Fruit fly (Drosophila melanogaster) whole organism, embryonic: ENCODE measurements around the gene CG7272.

Experiments
- CG10267 ChIP-seq: fragments of 200-800 bp; sonication (Bioruptor generic); optimal IDR thresholded peaks from 2 replicates; lab custom pipeline; 2018; ENCODE audit warnings: missing biosample characterization, mild to moderate bottlenecking, missing genetic modification characterization, moderate library complexity
- CG10431 ChIP-seq: fragments of 200-800 bp; sonication (Bioruptor generic); optimal IDR thresholded peaks from 3 replicates; lab custom pipeline; 2018; ENCODE audit warnings: missing biosample characterization, mild to moderate bottlenecking, missing genetic modification characterization
- CG11560 ChIP-seq: fragments of 200-800 bp; sonication (Bioruptor generic); IDR thresholded peaks from 3 replicates; pipeline ENCODE4 v1.3.6; 2022; ENCODE audit warnings: missing biosample characterization, missing genetic modification characterization
- CG13287 ChIP-seq: fragments of 200-800 bp; sonication (Bioruptor generic); IDR thresholded peaks from 2 replicates; pipeline ENCODE4 v1.3.6; 2022; ENCODE audit warnings: missing biosample characterization, missing genetic modification characterization; ENCODE audit not compliant: partially characterized antibody
- CG13775 ChIP-seq: fragments of 200-800 bp; sonication (Bioruptor generic); optimal IDR thresholded peaks from 3 replicates; lab custom pipeline; 2017; ENCODE audit warnings: missing biosample characterization, mild to moderate bottlenecking, missing genetic modification characterization
- CG14014 ChIP-seq: fragments of 200-800 bp; sonication (Bioruptor generic); IDR thresholded peaks from 2 replicates; pipeline ENCODE4 v1.3.6; 2022; ENCODE audit warnings: missing biosample characterization, missing genetic modification characterization
- CG14860 ChIP-seq: fragments of 200-800 bp; sonication (Bioruptor generic); IDR thresholded peaks from 3 replicates; pipeline ENCODE4 v1.3.6; 2022; ENCODE audit warnings: missing biosample characterization, missing genetic modification characterization; ENCODE audit not compliant: partially characterized antibody
- CG14965 ChIP-seq: fragments of 200-800 bp; sonication (Bioruptor generic); optimal IDR thresholded peaks from 2 replicates; lab custom pipeline; 2016; ENCODE audit warnings: missing biosample characterization, missing genetic modification characterization, borderline replicate concordance
- CG16813 ChIP-seq: fragments of 200-800 bp; sonication (Bioruptor generic); IDR thresholded peaks from 3 replicates; pipeline ENCODE4 v1.3.6; 2022; ENCODE audit warnings: missing biosample characterization, missing genetic modification characterization; ENCODE audit not compliant: partially characterized antibody
- CG17359 ChIP-seq: fragments of 200-800 bp; sonication (Bioruptor generic); optimal IDR thresholded peaks from 3 replicates; lab custom pipeline; 2018; ENCODE audit warnings: missing biosample characterization, mild to moderate bottlenecking, missing genetic modification characterization, moderate library complexity
- CG17361 ChIP-seq: fragments of 200-800 bp; sonication (Bioruptor generic); IDR thresholded peaks from 3 replicates; pipeline ENCODE4 v1.3.6; 2022; ENCODE audit warnings: missing biosample characterization, missing genetic modification characterization
- CG17385 ChIP-seq: fragments of 200-800 bp; sonication (Bioruptor generic); optimal IDR thresholded peaks from 3 replicates; lab custom pipeline; 2018; ENCODE audit warnings: missing biosample characterization, mild to moderate bottlenecking, missing genetic modification characterization
- CG17568 ChIP-seq: fragments of 200-800 bp; sonication (Bioruptor generic); optimal IDR thresholded peaks from 2 replicates; lab custom pipeline; 2018; ENCODE audit warnings: missing biosample characterization, mild to moderate bottlenecking, missing genetic modification characterization, moderate library complexity
- CG17802 ChIP-seq: fragments of 200-800 bp; sonication (Bioruptor generic); optimal IDR thresholded peaks from 2 replicates; lab custom pipeline; 2018; ENCODE audit warnings: missing biosample characterization, mild to moderate bottlenecking, missing genetic modification characterization, moderate library complexity
- CG1792 ChIP-seq: fragments of 200-800 bp; sonication (Bioruptor generic); optimal IDR thresholded peaks from 2 replicates; lab custom pipeline; 2016; ENCODE audit warnings: missing biosample characterization, missing genetic modification characterization
- CG3163 ChIP-seq: fragments of 200-800 bp; sonication (Bioruptor generic); optimal IDR thresholded peaks from 3 replicates; lab custom pipeline; 2016; ENCODE audit warnings: missing biosample characterization, missing genetic modification characterization
- CG32532 ChIP-seq: fragments of 200-800 bp; sonication (Bioruptor generic); IDR thresholded peaks from 2 replicates; pipeline ENCODE4 v1.3.6; 2022; ENCODE audit warnings: missing biosample characterization, missing genetic modification characterization
- CG3407 ChIP-seq: fragments of 200-800 bp; sonication (Bioruptor generic); optimal IDR thresholded peaks from 2 replicates; lab custom pipeline; 2018; ENCODE audit warnings: missing biosample characterization, mild to moderate bottlenecking, missing genetic modification characterization
- CG34376 ChIP-seq: fragments of 200-800 bp; sonication (Bioruptor generic); optimal IDR thresholded peaks from 2 replicates; lab custom pipeline; 2018; ENCODE audit warnings: missing biosample characterization, mild to moderate bottlenecking, missing genetic modification characterization
- CG3847 ChIP-seq: fragments of 200-800 bp; sonication (Bioruptor generic); IDR thresholded peaks from 2 replicates; pipeline ENCODE4 v1.3.6; 2022; ENCODE audit warnings: missing biosample characterization, missing genetic modification characterization
- CG42726 ChIP-seq: fragments of 200-800 bp; sonication (Bioruptor generic); IDR thresholded peaks from 2 replicates; pipeline ENCODE4 v1.3.6; 2022; ENCODE audit warnings: missing biosample characterization, missing genetic modification characterization; ENCODE audit not compliant: partially characterized antibody
- CG4328 ChIP-seq: fragments of 200-800 bp; sonication (Bioruptor generic); optimal IDR thresholded peaks from 3 replicates; lab custom pipeline; 2017; ENCODE audit warnings: missing biosample characterization, missing genetic modification reagents, missing genetic modification characterization
- CG4404 ChIP-seq: fragments of 200-800 bp; sonication (Bioruptor generic); IDR thresholded peaks from 2 replicates; pipeline ENCODE4 v1.3.6; 2022; ENCODE audit warnings: missing biosample characterization, missing genetic modification characterization
- CG4854 ChIP-seq: fragments of 200-800 bp; sonication (Bioruptor generic); optimal IDR thresholded peaks from 2 replicates; lab custom pipeline; 2016; ENCODE audit warnings: missing biosample characterization, missing genetic modification characterization, inconsistent platforms
- CG5953 ChIP-seq: fragments of 200-800 bp; sonication (Bioruptor generic); IDR thresholded peaks from 2 replicates; pipeline ENCODE4 v1.3.6; 2022; ENCODE audit warnings: missing biosample characterization, missing genetic modification characterization
- CG7556 ChIP-seq: fragments of 200-800 bp; sonication (Bioruptor generic); optimal IDR thresholded peaks from 2 replicates; lab custom pipeline; 2017; ENCODE audit warnings: missing biosample characterization, mild to moderate bottlenecking, missing genetic modification characterization
- CTCF ChIP-seq: fragments of 200-800 bp; sonication (Bioruptor generic); optimal IDR thresholded peaks from 2 replicates; lab custom pipeline; 2017; ENCODE audit warnings: missing biosample characterization, mild to moderate bottlenecking, missing genetic modification characterization, moderate library complexity
- Ets65A ChIP-seq: fragments of 200-800 bp; sonication (Bioruptor generic); peaks from one replicate; lab custom pipeline; 2016; ENCODE audit warnings: missing biosample characterization, missing genetic modification characterization
- HmgZ ChIP-seq: fragments of 200-800 bp; sonication (Bioruptor generic); optimal IDR thresholded peaks from 2 replicates; lab custom pipeline; 2018; ENCODE audit warnings: missing biosample characterization, mild to moderate bottlenecking, missing genetic modification characterization
- Hr78 ChIP-seq, 2 experiments: fragments of 200-800 bp in 1 of 2; fragments of >200 bp in 1 of 2; sonication (Bioruptor generic) in 1 of 2; optimal IDR thresholded peaks; 2 replicates each; lab custom pipeline; 2017 to 2019; ENCODE audit warnings: missing biosample characterization in 2 of 2, missing genetic modification characterization in 2 of 2, mild to moderate bottlenecking in 1 of 2, moderate library complexity in 1 of 2
- MTF-1 ChIP-seq: fragments of 200-800 bp; sonication (Bioruptor generic); optimal IDR thresholded peaks from 2 replicates; lab custom pipeline; 2018; ENCODE audit warnings: missing biosample characterization, mild to moderate bottlenecking, missing genetic modification characterization, borderline replicate concordance
- Taf1 ChIP-seq: fragments of 200-800 bp; sonication (Bioruptor generic); IDR thresholded peaks from 2 replicates; pipeline ENCODE4 v1.3.6; 2022; ENCODE audit warnings: missing biosample characterization, missing genetic modification characterization
- al ChIP-seq: fragments of 200-800 bp; sonication (Bioruptor generic); IDR thresholded peaks from 2 replicates; pipeline ENCODE4 v1.3.6; 2022; ENCODE audit warnings: missing biosample characterization, missing genetic modification characterization
- cad ChIP-seq: fragments of >200 bp; optimal IDR thresholded peaks from 2 replicates; lab custom pipeline; 2017; ENCODE audit warnings: missing biosample characterization, missing genetic modification characterization
- cas ChIP-seq: fragments of 200-800 bp; sonication (Bioruptor generic); IDR thresholded peaks from 2 replicates; pipeline ENCODE4 v1.3.6; 2022; ENCODE audit warnings: missing biosample characterization, missing genetic modification characterization
- crol ChIP-seq: fragments of 200-800 bp; sonication (Bioruptor generic); IDR thresholded peaks from 2 replicates; pipeline ENCODE4 v1.3.6; 2022; ENCODE audit warnings: missing biosample characterization, missing genetic modification characterization
- crp ChIP-seq, 2 experiments: fragments of 200-800 bp; sonication (Bioruptor generic); optimal IDR thresholded peaks; 2 replicates in 1 of 2; 3 replicates in 1 of 2; lab custom pipeline; 2017; ENCODE audit warnings: missing biosample characterization in 2 of 2, missing genetic modification characterization in 2 of 2, mild to moderate bottlenecking in 1 of 2, moderate library complexity in 1 of 2
- da ChIP-seq: fragments of 200-800 bp; sonication (Bioruptor generic); optimal IDR thresholded peaks from 2 replicates; lab custom pipeline; 2016; ENCODE audit warnings: missing biosample characterization, missing genetic modification characterization
- gro ChIP-seq: fragments of 200-800 bp; sonication (Bioruptor generic); optimal IDR thresholded peaks from 2 replicates; lab custom pipeline; 2016; ENCODE audit warnings: missing biosample characterization, missing genetic modification characterization
- nau ChIP-seq: fragments of 200-800 bp; sonication (Bioruptor generic); optimal IDR thresholded peaks from 3 replicates; lab custom pipeline; 2017; ENCODE audit warnings: missing biosample characterization, mild to moderate bottlenecking, missing genetic modification characterization, missing genetic modification reagents
- nmo ChIP-seq: fragments of 200-800 bp; sonication (Bioruptor generic); optimal IDR thresholded peaks from 2 replicates; lab custom pipeline; 2018; ENCODE audit warnings: missing biosample characterization, mild to moderate bottlenecking, missing genetic modification characterization, moderate library complexity
- oc ChIP-seq: fragments of 200-800 bp; sonication (Bioruptor generic); optimal IDR thresholded peaks from 2 replicates; lab custom pipeline; 2018; ENCODE audit warnings: missing biosample characterization, mild to moderate bottlenecking, missing genetic modification characterization, moderate library complexity
- p53 ChIP-seq: fragments of 200-800 bp; sonication (Bioruptor generic); optimal IDR thresholded peaks from 2 replicates; lab custom pipeline; 2016; ENCODE audit warnings: missing biosample characterization, missing genetic modification characterization
- pros ChIP-seq: fragments of 200-800 bp; sonication (Bioruptor generic); optimal IDR thresholded peaks from 3 replicates; lab custom pipeline; 2019; ENCODE audit warnings: missing biosample characterization, mild to moderate bottlenecking, missing genetic modification characterization, moderate library complexity
- psq ChIP-seq: fragments of 200-800 bp; sonication (Bioruptor generic); optimal IDR thresholded peaks from 2 replicates; lab custom pipeline; 2017; ENCODE audit warnings: missing biosample characterization, missing genetic modification characterization
- rib ChIP-seq: fragments of 200-800 bp; sonication (Bioruptor generic); IDR thresholded peaks from 2 replicates; pipeline ENCODE4 v1.3.6; 2022; ENCODE audit warnings: missing biosample characterization, missing genetic modification characterization
- run ChIP-seq: fragments of 200-800 bp; sonication (Bioruptor generic); optimal IDR thresholded peaks from 3 replicates; lab custom pipeline; 2018; ENCODE audit warnings: missing biosample characterization, mild to moderate bottlenecking, missing genetic modification characterization
- sd ChIP-seq: fragments of 200-800 bp; sonication (Bioruptor generic); optimal IDR thresholded peaks from 3 replicates; lab custom pipeline; 2018; ENCODE audit warnings: missing biosample characterization, mild to moderate bottlenecking, missing genetic modification characterization, moderate library complexity
- sens-2 ChIP-seq: fragments of 200-800 bp; sonication (Bioruptor generic); IDR thresholded peaks from 2 replicates; pipeline ENCODE4 v1.3.6; 2022; ENCODE audit warnings: missing biosample characterization, missing genetic modification characterization
- vfl ChIP-seq: fragments of 200-800 bp; sonication (Bioruptor generic); optimal IDR thresholded peaks from 2 replicates; lab custom pipeline; 2016; ENCODE audit warnings: missing biosample characterization, missing genetic modification characterization
- wor ChIP-seq: fragments of 200-800 bp; sonication (Bioruptor generic); IDR thresholded peaks from 2 replicates; pipeline ENCODE4 v1.3.6; 2022; ENCODE audit warnings: missing biosample characterization, missing genetic modification characterization

CG7272 gene

DNA sequence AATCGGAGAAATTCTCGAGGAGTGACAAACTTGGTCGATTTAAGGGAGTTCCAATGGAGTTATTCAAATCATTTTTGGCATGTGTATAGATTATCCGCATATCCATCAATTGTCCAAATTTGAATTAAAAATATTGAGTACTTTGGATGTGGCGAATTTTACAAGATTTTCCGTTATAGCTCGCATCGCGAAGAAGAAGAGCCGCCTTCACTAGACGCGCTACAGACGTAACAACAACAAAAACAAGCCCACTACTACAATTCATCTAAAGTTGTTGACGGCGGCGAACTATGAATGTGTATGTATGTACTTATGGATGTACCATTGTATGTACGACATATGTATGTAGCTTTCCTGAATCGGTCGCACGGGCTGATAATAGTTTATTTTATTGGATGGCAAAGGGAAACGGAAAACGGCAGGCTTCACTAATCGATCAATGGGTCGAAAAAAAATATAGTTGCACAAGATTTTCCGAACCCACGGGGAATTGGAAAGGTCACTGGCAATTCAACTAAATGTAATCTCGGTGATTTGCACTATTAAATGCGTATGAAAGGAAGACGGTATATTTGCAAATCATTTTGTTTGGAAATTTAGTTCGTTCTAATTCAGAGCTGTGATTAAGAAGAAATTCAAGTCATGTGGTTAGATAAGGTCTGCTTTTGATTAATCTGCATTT is 14.2 kb downstream of the CG7272 start (continued):
- TF ChIP-seq CG3847 (GFP tag; lab: Robert Waterston, UW) (no peak), CG17568 (no peak), CG14860 (no peak), vfl (GFP tag; lab: Kevin White, UChicago) (no peak), nau (no peak), CG3163 (GFP tag; lab: Kevin White, UChicago) (no peak), sd (tag; lab: Kevin White, UChicago) (peak; percentile 17), CTCF (GFP tag; lab: Kevin White, UChicago) (no peak), cad (GFP tag; lab: Kevin White, UChicago) (no peak), CG14965 (GFP tag; lab: Kevin White, UChicago) (no peak), CG34376 (GFP tag; lab: Kevin White, UChicago) (peak; percentile 19), rib (GFP tag; lab: Robert Waterston, UW) (no peak), crp (GFP tag; optimal IDR thresholded peaks at IDR 0.05; lab: Kevin White, UChicago) (no peak), CG14014 (GFP tag; lab: Robert Waterston, UW) (no peak), CG17359 (no peak), Ets65A (GFP tag; lab: Kevin White, UChicago) (no peak), CG3407 (no peak), CG17385 (GFP tag; lab: Kevin White, UChicago) (peak; percentile 91), al (GFP tag; lab: Robert Waterston, UW) (no peak), CG4854 (GFP tag; lab: Kevin White, UChicago) (no peak), HmgZ (tag; lab: Kevin White, UChicago) (no peak), CG42726 (GFP tag; lab: Robert Waterston, UW) (no peak), nmo (GFP tag; lab: Kevin White, UChicago) (no peak), CG16813 (GFP tag; lab: Robert Waterston, UW) (no peak), gro (GFP tag; lab: Kevin White, UChicago) (no peak), CG11560 (no peak), oc (tag; lab: Kevin White, UChicago) (no peak), pros (GFP tag; lab: Kevin White, UChicago) (no peak), wor (no peak), p53 (GFP tag; lab: Kevin White, UChicago) (no peak), CG17802 (tag; lab: Kevin White, UChicago) (no peak), MTF-1 (no peak), Taf1 (no peak), CG32532 (GFP tag; lab: Robert Waterston, UW) (no peak), CG1792 (GFP tag; lab: Kevin White, UChicago) (no peak), sens-2 (GFP tag; lab: Robert Waterston, UW) (no peak), CG17361 (GFP tag; lab: Robert Waterston, UW) (no peak), cas (GFP tag; lab: Robert Waterston, UW) (no peak), CG10267 (tag; lab: Kevin White, UChicago) (no peak), CG13287 (no peak), CG5953 (GFP tag; lab: Robert Waterston, UW) (no peak), Hr78 (GFP tag; optimal IDR thresholded peaks at IDR 0.05; lab: Kevin White, UChicago) (peak in 1 of 2 experiments; percentile 67), psq (GFP tag; lab: Kevin White, UChicago) (no peak), crol (GFP tag; lab: Robert Waterston, UW) (no peak), run (no peak), CG10431 (GFP tag; lab: Kevin White, UChicago) (no peak), CG4328 (GFP tag; lab: Kevin White, UChicago) (no peak), CG7556 (no peak), CG13775 (no peak), CG4404 (no peak), da (GFP tag; lab: Kevin White, UChicago) (no peak)
